Worm (Caenorhabditis elegans): ENCODE measurements around the gene C47A4.3.

- TF ChIP-seq elt-3 (tag; optimal IDR thresholded peaks at IDR 0.05) (no peak), snpc-4 (tag; optimal IDR thresholded peaks at IDR 0.05) (no peak), ceh-43 (GFP tag; optimal IDR thresholded peaks at IDR 0.05) (no peak), unc-62 (GFP tag; optimal IDR thresholded peaks at IDR 0.05) (no peak), zip-8 (tag; optimal IDR thresholded peaks at IDR 0.05) (no peak), pha-4 (tag; optimal IDR thresholded peaks at IDR 0.05) (peak; percentile 17), hlh-1 (tag; optimal IDR thresholded peaks at IDR 0.05) (peak; percentile 7), mab-5 (tag; optimal IDR thresholded peaks at IDR 0.05) (no peak), nhr-12 (tag; optimal IDR thresholded peaks at IDR 0.05) (no peak), nhr-237 (tag; optimal IDR thresholded peaks at IDR 0.05) (peak; percentile 61)
These were observed 46.5 kb upstream of the C47A4.3 start, which contains the start of the genes sas-6 and Y45F10D.7 for ce11 chrIV:13788652-13789051.

All from whole organism, mixed stage, embryonic.